Fruit fly (Drosophila melanogaster): Measurements from ENCODE around the gene Ubi-p63E.

DNA sequence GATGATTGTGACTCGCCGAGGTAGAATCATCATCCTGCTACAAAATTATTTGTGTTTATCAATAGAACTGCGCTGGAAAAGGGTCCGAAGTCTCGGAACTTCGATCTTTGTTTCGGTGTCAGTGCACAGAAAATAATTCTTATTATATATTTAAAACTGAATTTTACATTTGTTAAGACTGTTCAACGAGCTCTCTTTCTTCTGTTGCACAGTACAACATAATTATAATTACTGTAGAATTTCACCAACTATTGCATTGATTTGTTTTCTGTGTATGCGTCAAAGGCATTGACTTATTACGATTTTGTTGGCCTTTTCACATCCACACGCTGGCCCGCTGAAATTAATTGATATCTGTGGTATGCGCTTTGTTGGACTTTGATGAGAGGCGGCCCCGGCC, 39.5 kb downstream of the Ubi-p63E start:
- TF ChIP-seq h (optimal IDR thresholded peaks at IDR 0.05) (no peak), ttk (optimal IDR thresholded peaks at IDR 0.05) (no peak), Sin3A (optimal IDR thresholded peaks at IDR 0.05) (no peak), insv (optimal IDR thresholded peaks at IDR 0.05) (no peak), Myc (optimal IDR thresholded peaks at IDR 0.05) (no peak), psq (optimal IDR thresholded peaks at IDR 0.05) (no peak)

Data from Kc167 (cell line).